Worm (Caenorhabditis elegans): ENCODE measurements around the gene acl-3.

DNA sequence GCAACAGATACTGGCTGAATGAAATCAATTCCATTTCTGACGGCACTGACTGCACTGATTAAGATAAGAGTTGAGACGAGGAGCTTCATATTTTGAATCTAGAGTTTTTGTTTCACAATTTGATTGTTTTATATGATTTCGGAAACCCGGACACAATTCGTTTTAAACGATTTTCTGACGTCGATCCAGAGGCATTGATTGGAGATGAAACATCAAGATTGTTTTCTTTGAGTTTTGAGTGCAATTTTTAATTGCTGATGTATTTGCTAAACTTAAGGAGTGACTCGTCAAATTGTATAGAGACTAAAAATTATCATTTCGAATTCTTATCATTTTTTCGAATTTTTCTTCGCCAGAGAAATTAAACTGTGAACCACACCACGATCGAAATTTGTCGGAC lies 24.0 kb downstream of the acl-3 start, which contains the start of gene lys-6:
- TF ChIP-seq ama-1 (optimal IDR thresholded peaks at IDR 0.05) (no peak), ama-1 (GFP tag; optimal IDR thresholded peaks at IDR 0.05) (no peak), mes-4 (tag; optimal IDR thresholded peaks at IDR 0.05) (no peak), let-526 (GFP tag; IDR thresholded peaks at IDR 0.05) (no peak), nhr-90 (tag; optimal IDR thresholded peaks at IDR 0.05) (no peak), mxl-1 (tag; optimal IDR thresholded peaks at IDR 0.05) (no peak), madf-10 (tag; optimal IDR thresholded peaks at IDR 0.05) (no peak), ccch-3 (GFP tag; optimal IDR thresholded peaks at IDR 0.05) (no peak), Y53G8AR.9 (GFP tag; conservative IDR thresholded peaks at IDR 0.05) (no peak), madf-3 (GFP tag; IDR thresholded peaks at IDR 0.05) (no peak)
